Worm (Caenorhabditis elegans): ENCODE data around the gene R166.2.
A peak's percentile ranks its signal among the peaks of the same experiment; 100 is the strongest.

R166.2 gene

DNA sequence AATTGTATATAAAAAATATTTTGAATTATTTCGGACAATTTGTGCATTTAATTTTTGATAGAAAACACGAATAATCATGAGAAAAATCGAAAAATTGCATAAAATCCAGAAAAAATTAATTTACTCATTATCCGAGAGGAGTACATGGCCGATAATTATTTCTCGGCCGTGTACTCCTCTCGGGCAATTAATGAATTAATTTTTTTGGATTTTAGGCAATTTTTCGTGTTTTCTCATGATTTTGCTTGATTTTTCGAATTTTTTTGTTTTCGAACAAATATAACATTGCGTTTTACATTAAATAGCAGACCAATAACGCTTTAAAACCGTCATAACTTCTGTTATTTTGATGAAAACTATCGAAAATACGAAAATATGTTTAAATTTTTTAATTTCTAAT is 517 bp upstream of the R166.2 start (continued):
- TF ChIP-seq cey-2 (tag; optimal IDR thresholded peaks at IDR 0.05; ENCODE audit: borderline replicate concordance, insufficient read depth) (no peak), set-16 (GFP tag; IDR thresholded peaks at IDR 0.05) (no peak), unc-130 (GFP tag; optimal IDR thresholded peaks at IDR 0.05) (peak; percentile 63), nhr-111 (GFP tag; optimal IDR thresholded peaks at IDR 0.05) (no peak), hmg-1.1 (GFP tag; IDR thresholded peaks at IDR 0.05) (no peak), nhr-6 (tag; optimal IDR thresholded peaks at IDR 0.05) (peak; percentile 30), F37D6.2 (tag; optimal IDR thresholded peaks at IDR 0.05) (no peak), Y5F2A.4 (GFP tag; optimal IDR thresholded peaks at IDR 0.05) (no peak), aha-1 (tag) (peak; percentile 61), mes-2 (tag; optimal IDR thresholded peaks at IDR 0.05; ENCODE audit: poor library complexity, severe bottlenecking) (peak; percentile 97)

DNA sequence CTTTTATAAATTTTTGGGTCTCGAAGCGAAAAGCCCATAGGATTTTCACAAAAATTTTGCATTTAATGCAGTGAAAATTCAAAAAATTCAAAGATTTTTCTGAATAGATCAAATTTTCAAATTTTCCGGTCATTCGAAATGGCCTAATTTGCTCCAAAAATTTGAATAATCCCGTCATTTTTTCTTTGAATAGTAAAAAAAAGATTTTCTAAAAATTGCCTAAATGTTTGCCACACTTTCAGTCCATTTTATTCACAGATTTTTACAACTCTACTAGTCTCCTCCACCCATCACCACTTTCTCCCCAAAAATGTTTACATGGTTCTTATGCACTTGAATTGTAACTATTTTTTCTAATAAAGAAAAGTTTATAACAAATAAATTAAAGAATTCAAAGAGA is 3.5 kb downstream of the R166.2 start:
- TF ChIP-seq tra-1 (GFP tag; IDR thresholded peaks at IDR 0.05) (no peak), aha-1 (tag) (peak; percentile 94)

DNA sequence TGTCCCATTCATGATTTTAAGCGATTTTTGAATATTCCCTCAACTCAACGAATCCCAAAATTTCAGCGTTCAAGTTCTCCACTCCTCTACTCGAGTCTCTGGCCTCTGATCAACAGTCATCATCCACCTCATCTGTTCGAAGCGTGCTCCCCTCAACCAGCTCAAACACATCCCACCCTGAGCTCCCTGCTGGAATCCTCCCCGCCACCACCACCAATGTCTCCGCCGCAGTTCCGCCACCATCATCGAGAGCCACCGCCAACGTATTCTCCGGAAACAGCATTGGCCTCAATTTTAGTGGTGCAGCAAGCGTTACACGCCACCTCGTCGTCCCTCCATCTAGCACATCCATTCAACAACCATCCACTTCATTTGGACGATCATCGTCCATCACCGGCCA is 5.9 kb downstream of the R166.2 start:
- 0 out of 2 replicates have a peak, but pooled peaks have one; percentile 30 for TF ChIP-seq egl-43 (GFP tag; IDR thresholded peaks at IDR 0.05)
- peak; percentile 74 for TF ChIP-seq set-16 (GFP tag; IDR thresholded peaks at IDR 0.05)
- no peak for TF ChIP-seq nhr-6 (tag; optimal IDR thresholded peaks at IDR 0.05)

DNA sequence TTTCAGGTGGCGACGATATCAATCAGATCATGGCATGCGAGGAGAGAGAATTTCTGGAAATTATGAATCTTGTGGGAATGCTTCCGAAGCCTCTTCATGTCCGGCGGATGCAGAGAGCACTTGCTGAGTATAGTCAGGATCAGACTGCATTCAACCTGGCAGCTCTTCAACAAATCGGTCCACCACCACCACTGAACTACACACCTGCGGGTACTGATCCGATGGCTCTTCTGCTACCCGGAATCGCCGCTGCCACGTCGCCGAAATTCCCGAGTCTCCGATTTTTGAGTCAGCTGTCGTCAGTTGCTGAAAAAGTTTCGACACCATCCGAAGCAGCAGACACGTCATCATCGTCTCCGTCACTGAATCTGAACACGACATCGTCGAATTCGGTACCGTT is 6.6 kb downstream of the R166.2 start:
- TF ChIP-seq aly-2 (tag; optimal IDR thresholded peaks at IDR 0.05) (no peak), set-16 (GFP tag; IDR thresholded peaks at IDR 0.05) (peak; percentile 56), nhr-42 (GFP tag; IDR thresholded peaks at IDR 0.05) (0 out of 2 replicates have a peak, but pooled peaks have one; percentile 47), D1046.2 (GFP tag; IDR thresholded peaks at IDR 0.05) (0 out of 2 replicates have a peak, but pooled peaks have one; percentile 39)

DNA sequence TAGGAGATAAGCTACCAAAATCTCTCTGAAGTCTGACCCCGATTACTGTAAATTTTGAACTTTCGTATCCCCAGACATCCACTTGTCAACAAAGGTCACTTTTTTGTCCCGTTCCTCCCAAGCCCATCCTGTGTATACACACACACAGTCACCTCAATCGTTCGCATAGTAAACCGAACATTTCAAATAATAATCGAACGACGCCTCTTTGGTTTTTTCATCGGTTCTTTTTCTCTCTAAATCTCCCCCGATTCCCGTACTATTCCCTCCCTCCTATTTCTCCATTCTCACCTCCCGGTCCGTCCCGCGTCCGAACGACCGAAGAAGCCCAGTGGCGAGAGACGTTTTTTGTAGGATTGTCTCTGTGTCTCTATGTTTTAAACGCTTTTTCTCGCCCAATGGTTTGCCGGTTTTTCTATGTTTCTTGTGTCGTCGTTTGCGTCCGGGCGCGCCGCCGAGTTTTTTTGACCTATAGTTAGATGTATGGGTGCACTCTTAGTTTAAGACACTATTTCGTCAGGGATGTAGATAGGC is 8.2 kb downstream of the R166.2 start:
- TF ChIP-seq nhr-6 (tag; optimal IDR thresholded peaks at IDR 0.05) (peak; percentile 33), spr-3 (GFP tag; optimal IDR thresholded peaks at IDR 0.05) (no peak), arid-1 (GFP tag; conservative IDR thresholded peaks at IDR 0.05) (0 out of 2 replicates have a peak, but pooled peaks have one; percentile 26), mdt-29 (GFP tag; IDR thresholded peaks at IDR 0.05) (no peak), aha-1 (tag) (peak; percentile 69), unc-130 (GFP tag; optimal IDR thresholded peaks at IDR 0.05) (no peak), pha-4 (GFP tag; IDR thresholded peaks at IDR 0.05) (no peak), pha-4 (tag; optimal IDR thresholded peaks at IDR 0.05) (peak; percentile 86), dve-1 (tag; optimal IDR thresholded peaks at IDR 0.05; ENCODE audit: insufficient read depth) (peak; percentile 78), ceh-20 (GFP tag; IDR thresholded peaks at IDR 0.05) (peak; percentile 32; the same call in 1 of the 2 replicates), ctbp-1 (GFP tag; IDR thresholded peaks at IDR 0.05) (no peak), lsy-2 (tag; optimal IDR thresholded peaks at IDR 0.05) (peak in 1 of 2 experiments; percentile 28), spr-1 (tag; optimal IDR thresholded peaks at IDR 0.05) (peak; percentile 30), nhr-48 (tag; optimal IDR thresholded peaks at IDR 0.05) (peak; percentile 74), mdl-1 (tag; optimal IDR thresholded peaks at IDR 0.05) (peak in 1 of 2 experiments; percentile 58), rbr-2 (tag; optimal IDR thresholded peaks at IDR 0.05) (peak; percentile 27), dpl-1 (GFP tag; optimal IDR thresholded peaks at IDR 0.05) (peak; percentile 4), nhr-76 (tag; optimal IDR thresholded peaks at IDR 0.05) (no peak), dmd-6 (GFP tag; IDR thresholded peaks at IDR 0.05) (0 out of 2 replicates have a peak, but pooled peaks have one; percentile 24), lin-29 (GFP tag; IDR thresholded peaks at IDR 0.05) (no peak), daf-16 (GFP tag; optimal IDR thresholded peaks at IDR 0.05) (no peak), daf-16 (tag; optimal IDR thresholded peaks at IDR 0.05) (no peak), mep-1 (tag; optimal IDR thresholded peaks at IDR 0.05) (peak; percentile 34), cey-2 (tag; optimal IDR thresholded peaks at IDR 0.05; ENCODE audit: borderline replicate concordance, insufficient read depth) (no peak), php-3 (GFP tag; IDR thresholded peaks at IDR 0.05) (no peak), hlh-11 (tag; optimal IDR thresholded peaks at IDR 0.05) (peak; percentile 78), nhr-28 (tag; optimal IDR thresholded peaks at IDR 0.05) (peak; percentile 28), hlh-30 (tag; optimal IDR thresholded peaks at IDR 0.05; ENCODE audit: insufficient read depth) (peak; percentile 4), F10B5.3 (tag; optimal IDR thresholded peaks at IDR 0.05) (no peak)
